Fruit fly (Drosophila melanogaster) whole organism, embryonic: ENCODE measurements around the gene CG6216.
A peak's percentile ranks its signal among the peaks of the same experiment; 100 is the strongest.

ENCODE experiments used
- CG11093 ChIP-seq: fragments of 200-800 bp; sonication (Bioruptor generic); IDR thresholded peaks from 3 replicates; pipeline ENCODE4 v1.3.6; 2022; ENCODE audit warnings: missing biosample characterization, missing genetic modification characterization
- CG11504 ChIP-seq: fragments of 200-800 bp; sonication (Bioruptor generic); optimal IDR thresholded peaks from 3 replicates; lab custom pipeline; 2019; ENCODE audit warnings: missing biosample characterization, mild to moderate bottlenecking, missing genetic modification characterization, moderate library complexity
- CG12155 ChIP-seq: fragments of 200-800 bp; sonication (Bioruptor generic); optimal IDR thresholded peaks from 3 replicates; lab custom pipeline; 2016; ENCODE audit warnings: missing biosample characterization, missing genetic modification characterization
- CG12219 ChIP-seq: fragments of 200-800 bp; sonication (Bioruptor generic); optimal IDR thresholded peaks from 3 replicates; lab custom pipeline; 2018; ENCODE audit warnings: missing biosample characterization, mild to moderate bottlenecking, missing genetic modification characterization
- CG13287 ChIP-seq: fragments of 200-800 bp; sonication (Bioruptor generic); IDR thresholded peaks from 2 replicates; pipeline ENCODE4 v1.3.6; 2022; ENCODE audit warnings: missing biosample characterization, missing genetic modification characterization; ENCODE audit not compliant: partially characterized antibody
- CG15073 ChIP-seq: fragments of 200-800 bp; sonication (Bioruptor generic); optimal IDR thresholded peaks from 2 replicates; lab custom pipeline; 2016; ENCODE audit warnings: missing biosample characterization, missing genetic modification characterization
- CG1529 ChIP-seq: fragments of 200-800 bp; sonication (Bioruptor generic); optimal IDR thresholded peaks from 3 replicates; lab custom pipeline; 2018; ENCODE audit warnings: missing biosample characterization, missing genetic modification characterization
- CG17568 ChIP-seq: fragments of 200-800 bp; sonication (Bioruptor generic); optimal IDR thresholded peaks from 2 replicates; lab custom pipeline; 2018; ENCODE audit warnings: missing biosample characterization, mild to moderate bottlenecking, missing genetic modification characterization, moderate library complexity
- CG32532 ChIP-seq: fragments of 200-800 bp; sonication (Bioruptor generic); IDR thresholded peaks from 2 replicates; pipeline ENCODE4 v1.3.6; 2022; ENCODE audit warnings: missing biosample characterization, missing genetic modification characterization
- CG34224 ChIP-seq: fragments of 200-800 bp; sonication (Bioruptor generic); IDR thresholded peaks from 3 replicates; pipeline ENCODE4 v1.3.6; 2022; ENCODE audit warnings: missing biosample characterization, missing genetic modification characterization; ENCODE audit not compliant: partially characterized antibody
- CG34422 ChIP-seq: fragments of 200-800 bp; sonication (Bioruptor generic); IDR thresholded peaks from 3 replicates; pipeline ENCODE4 v1.3.6; 2022; ENCODE audit warnings: missing biosample characterization, missing genetic modification characterization
- CG6175 ChIP-seq: fragments of 200-800 bp; sonication (Bioruptor generic); IDR thresholded peaks from 3 replicates; pipeline ENCODE4 v1.3.6; 2022; ENCODE audit warnings: missing biosample characterization, missing genetic modification characterization
- CG6254 ChIP-seq: fragments of 200-800 bp; sonication (Bioruptor generic); optimal IDR thresholded peaks from 3 replicates; lab custom pipeline; 2017; ENCODE audit warnings: mild to moderate bottlenecking, missing biosample characterization, missing genetic modification reagents, missing genetic modification characterization
- CG6654 ChIP-seq: fragments of 200-800 bp; sonication (Bioruptor generic); optimal IDR thresholded peaks from 2 replicates; lab custom pipeline; 2017; ENCODE audit warnings: missing biosample characterization, mild to moderate bottlenecking, missing genetic modification characterization
- CG6683 ChIP-seq: fragments of 200-800 bp; sonication (Bioruptor generic); optimal IDR thresholded peaks from 2 replicates; lab custom pipeline; 2017; ENCODE audit warnings: missing biosample characterization, mild to moderate bottlenecking, missing genetic modification characterization, missing genetic modification reagents
- CG7745 ChIP-seq: fragments of 200-800 bp; sonication (Bioruptor generic); optimal IDR thresholded peaks from 2 replicates; lab custom pipeline; 2018; ENCODE audit warnings: missing biosample characterization, mild to moderate bottlenecking, missing genetic modification characterization, moderate library complexity
- CG7987 ChIP-seq: fragments of 200-800 bp; sonication (Bioruptor generic); optimal IDR thresholded peaks from 2 replicates; lab custom pipeline; 2018; ENCODE audit warnings: missing biosample characterization, mild to moderate bottlenecking, missing genetic modification characterization, moderate library complexity
- CG9609 ChIP-seq: fragments of 200-800 bp; sonication (Bioruptor generic); optimal IDR thresholded peaks from 3 replicates; lab custom pipeline; 2016; ENCODE audit warnings: missing biosample characterization, missing genetic modification characterization
- CG9727 ChIP-seq: fragments of 200-800 bp; sonication (Bioruptor generic); optimal IDR thresholded peaks from 3 replicates; lab custom pipeline; 2017; ENCODE audit warnings: missing biosample characterization, mild to moderate bottlenecking, missing genetic modification characterization
- CHES-1-like ChIP-seq: fragments of 200-800 bp; sonication (Bioruptor generic); optimal IDR thresholded peaks from 2 replicates; lab custom pipeline; 2016; ENCODE audit warnings: missing biosample characterization, missing genetic modification characterization
- Doc3 ChIP-seq: fragments of 200-800 bp; sonication (Bioruptor generic); IDR thresholded peaks from 3 replicates; pipeline ENCODE4 v1.3.6; 2022; ENCODE audit warnings: missing biosample characterization, missing genetic modification characterization; ENCODE audit not compliant: partially characterized antibody
- Fer2 ChIP-seq: fragments of 200-800 bp; sonication (Bioruptor generic); optimal IDR thresholded peaks from 2 replicates; lab custom pipeline; 2018; ENCODE audit warnings: missing biosample characterization, mild to moderate bottlenecking, missing genetic modification characterization, moderate library complexity
- Hr51 ChIP-seq, 2 experiments: fragments of 200-800 bp; sonication (Bioruptor generic); optimal IDR thresholded peaks; 2 replicates in 1 of 2; 3 replicates in 1 of 2; lab custom pipeline; 2016 to 2018; ENCODE audit warnings: missing biosample characterization in 2 of 2, missing genetic modification characterization in 2 of 2, mild to moderate bottlenecking in 1 of 2, moderate library complexity in 1 of 2
- Hsf ChIP-seq: fragments of 200-800 bp; sonication (Bioruptor generic); optimal IDR thresholded peaks from 3 replicates; lab custom pipeline; 2016; ENCODE audit warnings: missing biosample characterization, missing genetic modification characterization
- MBD-R2 ChIP-seq: fragments of 200-800 bp; sonication (Bioruptor generic); IDR thresholded peaks from 2 replicates; pipeline ENCODE4 v1.3.6; 2022; ENCODE audit warnings: missing biosample characterization, missing genetic modification characterization
- Max ChIP-seq: fragments of 200-800 bp; sonication (Bioruptor generic); optimal IDR thresholded peaks from 2 replicates; lab custom pipeline; 2016; ENCODE audit warnings: missing biosample characterization, mild to moderate bottlenecking, missing genetic modification characterization
- ac ChIP-seq: fragments of 200-800 bp; sonication (Bioruptor generic); optimal IDR thresholded peaks from 3 replicates; lab custom pipeline; 2017; ENCODE audit warnings: missing biosample characterization, mild to moderate bottlenecking, missing genetic modification characterization
- bbx ChIP-seq: fragments of 200-800 bp; sonication (Bioruptor generic); IDR thresholded peaks from 2 replicates; pipeline ENCODE4 v1.3.6; 2022; ENCODE audit warnings: missing biosample characterization, missing genetic modification characterization; ENCODE audit not compliant: partially characterized antibody
- btn ChIP-seq: fragments of 200-800 bp; sonication (Bioruptor generic); optimal IDR thresholded peaks from 2 replicates; lab custom pipeline; 2016; ENCODE audit warnings: missing biosample characterization, missing genetic modification characterization
- chinmo ChIP-seq: fragments of 200-800 bp; sonication (Bioruptor generic); IDR thresholded peaks from 4 replicates; pipeline ENCODE4 v1.3.6; 2022; ENCODE audit warnings: missing biosample characterization, missing genetic modification characterization; ENCODE audit not compliant: partially characterized antibody
- croc ChIP-seq: fragments of 200-800 bp; sonication (Bioruptor generic); conservative IDR thresholded peaks from 3 replicates; pipeline ENCODE4 v1.3.6; 2022; ENCODE audit warnings: missing biosample characterization, missing genetic modification characterization
- crol ChIP-seq: fragments of 200-800 bp; sonication (Bioruptor generic); IDR thresholded peaks from 2 replicates; pipeline ENCODE4 v1.3.6; 2022; ENCODE audit warnings: missing biosample characterization, missing genetic modification characterization
- dan ChIP-seq: fragments of 200-800 bp; sonication (Bioruptor generic); IDR thresholded peaks from 2 replicates; pipeline ENCODE4 v1.3.6; 2022; ENCODE audit warnings: missing biosample characterization, missing genetic modification characterization
- danr ChIP-seq: fragments of 200-800 bp; sonication (Bioruptor generic); IDR thresholded peaks from 2 replicates; pipeline ENCODE4 v1.3.6; 2022; ENCODE audit warnings: missing biosample characterization, missing genetic modification characterization
- dm ChIP-seq: fragments of 200-800 bp; sonication (Bioruptor generic); optimal IDR thresholded peaks from 3 replicates; lab custom pipeline; 2016; ENCODE audit warnings: missing biosample characterization, missing genetic modification characterization
- fd102C ChIP-seq: fragments of 200-800 bp; sonication (Bioruptor generic); optimal IDR thresholded peaks from 2 replicates; lab custom pipeline; 2018; ENCODE audit warnings: missing biosample characterization, mild to moderate bottlenecking, missing genetic modification characterization, moderate library complexity
- gro ChIP-seq: fragments of 200-800 bp; sonication (Bioruptor generic); optimal IDR thresholded peaks from 2 replicates; lab custom pipeline; 2016; ENCODE audit warnings: missing biosample characterization, missing genetic modification characterization
- gsb ChIP-seq: fragments of 200-800 bp; sonication (Bioruptor generic); IDR thresholded peaks from 2 replicates; pipeline ENCODE4 v1.3.6; 2022; ENCODE audit warnings: missing biosample characterization, missing genetic modification characterization
- nom ChIP-seq: fragments of 200-800 bp; sonication (Bioruptor generic); optimal IDR thresholded peaks from 2 replicates; lab custom pipeline; 2017; ENCODE audit warnings: missing biosample characterization, missing genetic modification characterization, mild to moderate bottlenecking, moderate library complexity, missing genetic modification reagents
- odd ChIP-seq: fragments of 200-800 bp; sonication (Bioruptor generic); optimal IDR thresholded peaks from 2 replicates; lab custom pipeline; 2017; ENCODE audit warnings: missing biosample characterization, mild to moderate bottlenecking, missing genetic modification characterization
- otp ChIP-seq: fragments of 200-800 bp; sonication (Bioruptor generic); IDR thresholded peaks from 3 replicates; pipeline ENCODE4, ENCODE4 v1.3.6; 2022; ENCODE audit warnings: missing biosample characterization, missing genetic modification characterization
- phol ChIP-seq: fragments of 200-800 bp; sonication (Bioruptor generic); optimal IDR thresholded peaks from 3 replicates; lab custom pipeline; 2018; ENCODE audit warnings: missing biosample characterization, mild to moderate bottlenecking, missing genetic modification characterization, moderate library complexity
- sna ChIP-seq: fragments of 200-800 bp; sonication (Bioruptor generic); IDR thresholded peaks from 2 replicates; pipeline ENCODE4 v1.3.6; 2022; ENCODE audit warnings: missing biosample characterization, missing genetic modification characterization; ENCODE audit not compliant: partially characterized antibody
- tin ChIP-seq: fragments of 200-800 bp; sonication (Bioruptor generic); optimal IDR thresholded peaks from 3 replicates; lab custom pipeline; 2016; ENCODE audit warnings: missing biosample characterization, missing genetic modification characterization
- tna ChIP-seq: fragments of 200-800 bp; sonication (Bioruptor generic); IDR thresholded peaks from 2 replicates; pipeline ENCODE4 v1.3.6; 2022; ENCODE audit warnings: missing biosample characterization, missing genetic modification characterization; ENCODE audit not compliant: partially characterized antibody
- trh ChIP-seq: fragments of 200-800 bp; sonication (Bioruptor generic); optimal IDR thresholded peaks from 2 replicates; lab custom pipeline; 2016; ENCODE audit warnings: missing biosample characterization, missing genetic modification characterization
- ttk ChIP-seq: fragments of 200-800 bp; sonication (Bioruptor generic); IDR thresholded peaks from 2 replicates; pipeline ENCODE4 v2.1.2; 2022; ENCODE audit warnings: missing biosample characterization, missing genetic modification characterization
- usp ChIP-seq: fragments of >200 bp; optimal IDR thresholded peaks from 2 replicates; lab custom pipeline; 2017; ENCODE audit warnings: missing biosample characterization, missing genetic modification characterization
- vnd ChIP-seq: fragments of 200-800 bp; sonication (Bioruptor generic); IDR thresholded peaks from 3 replicates; pipeline ENCODE4 v1.3.6; 2022; ENCODE audit warnings: missing biosample characterization, missing genetic modification characterization; ENCODE audit not compliant: partially characterized antibody
- wor ChIP-seq: fragments of 200-800 bp; sonication (Bioruptor generic); IDR thresholded peaks from 2 replicates; pipeline ENCODE4 v1.3.6; 2022; ENCODE audit warnings: missing biosample characterization, missing genetic modification characterization

Gene CG6216

DNA sequence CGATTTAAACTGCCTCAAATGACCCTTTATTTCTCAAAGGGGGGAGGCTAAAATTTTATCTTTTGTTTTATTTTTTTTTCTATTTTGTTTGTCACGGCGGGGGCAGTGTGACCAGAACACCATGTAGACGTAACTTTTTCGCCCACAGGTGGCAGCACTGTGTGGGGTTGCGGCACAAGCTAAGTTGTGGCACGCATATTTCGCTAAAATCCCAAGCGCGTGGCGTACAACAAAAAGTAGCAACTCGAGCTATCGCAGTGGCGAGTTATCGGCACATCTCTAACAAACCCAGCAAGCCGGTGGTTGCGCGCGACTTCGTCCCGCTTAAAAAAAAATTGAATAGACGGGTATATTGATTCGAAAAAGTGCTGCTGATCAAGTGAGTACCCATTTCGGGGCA is 27.5 kb downstream of the CG6216 start, which contains the start of the genes Ufd1 and NaPi-III (continued):
- no peak for TF ChIP-seq croc
- TF ChIP-seq CG6254 (GFP tag; lab: Kevin White, UChicago): no peak
- TF ChIP-seq phol: peak; percentile 59
- no peak for TF ChIP-seq Fer2 (tag; lab: Kevin White, UChicago)
- TF ChIP-seq ttk (GFP tag; lab: Robert Waterston, UW): no peak
- TF ChIP-seq CG12155: peak; percentile 56
- no peak for TF ChIP-seq CG11093 (GFP tag; lab: Robert Waterston, UW)
- TF ChIP-seq CG6683 (GFP tag; lab: Kevin White, UChicago): no peak
- TF ChIP-seq trh: no peak
- TF ChIP-seq Max: no peak
- no peak for TF ChIP-seq crol (GFP tag; lab: Robert Waterston, UW)
- TF ChIP-seq CG6175 (GFP tag; lab: Robert Waterston, UW): peak; percentile 100
- TF ChIP-seq usp (GFP tag; lab: Kevin White, UChicago): no peak
- TF ChIP-seq tin (GFP tag; lab: Kevin White, UChicago): no peak
- peak; percentile 67 for TF ChIP-seq Doc3 (GFP tag; lab: Robert Waterston, UW)
- TF ChIP-seq ac: no peak
- peak; percentile 69 for TF ChIP-seq CG34422 (GFP tag; lab: Robert Waterston, UW)
- TF ChIP-seq CG11504 (tag; lab: Kevin White, UChicago): peak; percentile 61
- TF ChIP-seq sna (GFP tag; lab: Robert Waterston, UW): peak; percentile 73; the same call in 1 of the 2 replicates
- TF ChIP-seq gsb (GFP tag; lab: Robert Waterston, UW): no peak
- TF ChIP-seq btn (GFP tag; lab: Kevin White, UChicago): peak; percentile 24
- TF ChIP-seq odd (GFP tag; lab: Kevin White, UChicago): no peak
- peak; percentile 91 for TF ChIP-seq bbx (GFP tag; lab: Robert Waterston, UW)
- TF ChIP-seq CG6654 (GFP tag; lab: Kevin White, UChicago): no peak
- TF ChIP-seq CG7987: no peak
- peak; percentile 34 for TF ChIP-seq Hsf (GFP tag; lab: Kevin White, UChicago)
- peak; percentile 71 for TF ChIP-seq gro
- TF ChIP-seq CG12219 (GFP tag; lab: Kevin White, UChicago): no peak
- no peak for TF ChIP-seq wor
- TF ChIP-seq MBD-R2 (GFP tag; lab: Robert Waterston, UW): peak; percentile 97
- TF ChIP-seq CG15073 (GFP tag; lab: Kevin White, UChicago): no peak
- peak in 1 of 2 experiments; percentile 12 for TF ChIP-seq Hr51 (GFP tag; optimal IDR thresholded peaks at IDR 0.05; lab: Kevin White, UChicago)
- peak; percentile 75 for TF ChIP-seq CG32532 (GFP tag; lab: Robert Waterston, UW)
- TF ChIP-seq CG17568 (GFP tag; lab: Kevin White, UChicago): no peak
- TF ChIP-seq danr (GFP tag; lab: Robert Waterston, UW): no peak
- no peak for TF ChIP-seq dan (GFP tag; lab: Robert Waterston, UW)
- peak; percentile 72 for TF ChIP-seq CG34224 (GFP tag; lab: Robert Waterston, UW)
- TF ChIP-seq CG7745 (tag; lab: Kevin White, UChicago): no peak
- TF ChIP-seq CG9727: no peak
- TF ChIP-seq tna (GFP tag; lab: Robert Waterston, UW): peak; percentile 76
- TF ChIP-seq CG1529 (GFP tag; lab: Kevin White, UChicago): no peak
- peak; percentile 73; the same call in 1 of the 4 replicates for TF ChIP-seq chinmo
- TF ChIP-seq CG9609 (GFP tag; lab: Kevin White, UChicago): peak; percentile 52
- peak; percentile 94 for TF ChIP-seq CG13287 (GFP tag; lab: Robert Waterston, UW)
- no peak for TF ChIP-seq otp (GFP tag; lab: Robert Waterston, UW)
- peak; percentile 87 for TF ChIP-seq CHES-1-like (GFP tag; lab: Kevin White, UChicago)
- TF ChIP-seq dm: peak; percentile 73
- TF ChIP-seq fd102C: no peak
- TF ChIP-seq vnd: peak; percentile 61; the same call in 2 of the 3 replicates
- no peak for TF ChIP-seq nom (GFP tag; lab: Kevin White, UChicago)
